Worm (Caenorhabditis elegans) whole organism, L3 larva: ENCODE results near the gene B0222.11.
A peak's percentile ranks its signal among the peaks of the same experiment; 100 is the strongest.

Experiments
- ama-1 ChIP-seq: fragments of 150-350 bp; optimal IDR thresholded peaks from 2 replicates; lab custom pipeline; 2018
- ceh-28 ChIP-seq: fragments of 150-350 bp; optimal IDR thresholded peaks from 2 replicates; lab custom pipeline; 2014; ENCODE audit warnings: missing biosample characterization, missing genetic modification reagents, missing genetic modification characterization
- ceh-82 ChIP-seq: fragments of 150-350 bp; optimal IDR thresholded peaks from 2 replicates; lab custom pipeline; 2014; ENCODE audit warnings: missing biosample characterization, missing genetic modification characterization
- elt-3 ChIP-seq, 3 experiments: fragments of 150-350 bp in 1 of 3; sonication (generic microtip) in 2 of 3; optimal IDR thresholded peaks; 2 replicates in 2 of 3; 4 replicates in 1 of 3; lab custom pipeline; 2014 to 2017; ENCODE audit warnings: missing biosample characterization in 3 of 3, missing genetic modification characterization in 3 of 3
- fkh-10 ChIP-seq: sonication (generic microtip); optimal IDR thresholded peaks from 2 replicates; lab custom pipeline; 2017; ENCODE audit warnings: missing biosample characterization, missing genetic modification reagents, missing genetic modification characterization
- fos-1 ChIP-seq: fragments of 150-350 bp; optimal IDR thresholded peaks from 2 replicates; lab custom pipeline; 2014; ENCODE audit warnings: missing biosample characterization, missing genetic modification characterization
- jun-1 ChIP-seq: fragments of 150-350 bp; optimal IDR thresholded peaks from 2 replicates; lab custom pipeline; 2014; ENCODE audit warnings: missing biosample characterization, missing genetic modification reagents, missing genetic modification characterization
- nhr-12 ChIP-seq: fragments of 150-350 bp; optimal IDR thresholded peaks from 2 replicates; lab custom pipeline; 2014; ENCODE audit warnings: missing biosample characterization, missing genetic modification characterization
- nhr-25 ChIP-seq: sonication (generic microtip); optimal IDR thresholded peaks from 2 replicates; lab custom pipeline; 2017; ENCODE audit warnings: missing biosample characterization, missing genetic modification characterization
- nhr-67 ChIP-seq: fragments of 150-350 bp; optimal IDR thresholded peaks from 2 replicates; lab custom pipeline; 2014; ENCODE audit warnings: missing biosample characterization, missing genetic modification characterization
- sea-2 ChIP-seq: fragments of 150-350 bp; sonication (generic microtip); optimal IDR thresholded peaks from 4 replicates; lab custom pipeline; 2014; ENCODE audit warnings: missing biosample characterization, missing genetic modification reagents, missing genetic modification characterization
- tbx-2 ChIP-seq: sonication (generic microtip); optimal IDR thresholded peaks from 2 replicates; lab custom pipeline; 2016; ENCODE audit warnings: mild to moderate bottlenecking, missing genetic modification characterization, missing compliant biosample characterization
- ztf-4 ChIP-seq: fragments of 150-350 bp; optimal IDR thresholded peaks from 2 replicates; lab custom pipeline; 2014; ENCODE audit warnings: missing biosample characterization, missing genetic modification characterization

ce11 chrV:9166306-9166705 is 1.7 kb downstream of the B0222.11 start:
- TF ChIP-seq elt-3 (tag; optimal IDR thresholded peaks at IDR 0.05; lab: Kevin White, UChicago) (no peak), nhr-25 (tag; lab: Kevin White, UChicago) (peak; percentile 76), nhr-12 (tag; lab: Kevin White, UChicago) (no peak), ztf-4 (tag; lab: Kevin White, UChicago) (no peak), tbx-2 (tag; lab: Kevin White, UChicago) (no peak), fkh-10 (no peak), fos-1 (tag; lab: Kevin White, UChicago) (no peak), ama-1 (lab: Kevin White, UChicago) (no peak), nhr-67 (tag; lab: Kevin White, UChicago) (no peak), ceh-82 (tag; lab: Kevin White, UChicago) (no peak), sea-2 (GFP tag; lab: Kevin White, UChicago) (no peak), jun-1 (tag; lab: Kevin White, UChicago) (no peak), ceh-28 (tag; lab: Kevin White, UChicago) (no peak)
